Fruit fly (Drosophila melanogaster): Measurements from ENCODE around the gene CG15643.

- TF ChIP-seq Ets98B (GFP tag; IDR thresholded peaks at IDR 0.05) (no peak), CG34367 (tag; optimal IDR thresholded peaks at IDR 0.05) (no peak), Pif1B (GFP tag; optimal IDR thresholded peaks at IDR 0.05) (no peak), CG15710 (tag; optimal IDR thresholded peaks at IDR 0.05) (no peak), EcR (GFP tag; optimal IDR thresholded peaks at IDR 0.05) (no peak), CG8301 (tag; optimal IDR thresholded peaks at IDR 0.05) (no peak), Snoo (tag; optimal IDR thresholded peaks at IDR 0.05) (no peak), D1 (tag; optimal IDR thresholded peaks at IDR 0.05) (no peak), CG14655 (GFP tag; optimal IDR thresholded peaks at IDR 0.05) (no peak), CG12605 (GFP tag; IDR thresholded peaks at IDR 0.05) (no peak), CG4496 (GFP tag; IDR thresholded peaks at IDR 0.05) (no peak), gl (tag; optimal IDR thresholded peaks at IDR 0.05) (no peak), CG10348 (GFP tag; IDR thresholded peaks at IDR 0.05) (no peak), CG32121 (GFP tag; IDR thresholded peaks at IDR 0.05) (no peak)
Measured at dm6 chrX:15575557-15575956, 3.6 kb upstream of the CG15643 start, which contains the start of gene CG42299.

All from whole organism, pupa.